Worm (Caenorhabditis elegans) whole organism, early embryonic: ENCODE results near the gene W10C4.1.

ENCODE experiments used
- B0310.2 ChIP-seq: sonication (generic microtip); optimal IDR thresholded peaks from 2 replicates; lab custom pipeline; 2016; ENCODE audit warnings: mild to moderate bottlenecking, missing genetic modification characterization, missing compliant biosample characterization
- F13C5.2 ChIP-seq: sonication (generic microtip); optimal IDR thresholded peaks from 2 replicates; lab custom pipeline; 2017; ENCODE audit warnings: mild to moderate bottlenecking, missing genetic modification characterization, inconsistent platforms, missing compliant biosample characterization
- aly-1 ChIP-seq: sonication (generic microtip); optimal IDR thresholded peaks from 2 replicates; lab custom pipeline; 2016; ENCODE audit warnings: missing genetic modification characterization, missing compliant biosample characterization
- ama-1 ChIP-seq: fragments of 150-350 bp; optimal IDR thresholded peaks from 2 replicates; lab custom pipeline; 2014
- ceh-13 ChIP-seq: fragments of 200-800 bp; sonication (Bioruptor generic); optimal IDR thresholded peaks from 2 replicates; lab custom pipeline; 2018; ENCODE audit warnings: mild to moderate bottlenecking, missing genetic modification characterization, missing compliant biosample characterization
- ceh-36 ChIP-seq: sonication (generic microtip); optimal IDR thresholded peaks from 2 replicates; lab custom pipeline; 2016; ENCODE audit warnings: missing genetic modification characterization, inconsistent platforms, missing compliant biosample characterization
- ets-7 ChIP-seq: sonication (generic microtip); optimal IDR thresholded peaks from 2 replicates; lab custom pipeline; 2016; ENCODE audit warnings: missing genotype, missing genetic modification characterization, missing compliant biosample characterization
- flt-1 ChIP-seq: fragments of 200-800 bp; sonication (Bioruptor generic); IDR thresholded peaks from 2 replicates; pipeline ENCODE4 v1.3.6; 2022; ENCODE audit warnings: missing genetic modification characterization, missing compliant biosample characterization
- hmbx-1 ChIP-seq: sonication (generic microtip); optimal IDR thresholded peaks from 2 replicates; lab custom pipeline; 2016; ENCODE audit warnings: mild to moderate bottlenecking, missing genetic modification characterization, missing compliant biosample characterization
- hmg-4 ChIP-seq: fragments of 200-800 bp; sonication (Bioruptor generic); optimal IDR thresholded peaks from 2 replicates; lab custom pipeline; 2018; ENCODE audit warnings: mild to moderate bottlenecking, missing genetic modification characterization, missing compliant biosample characterization
- hnd-1 ChIP-seq: sonication (generic microtip); optimal IDR thresholded peaks from 2 replicates; lab custom pipeline; 2016; ENCODE audit warnings: missing genetic modification characterization, missing compliant biosample characterization
- pes-1 ChIP-seq: fragments of 200-800 bp; sonication (Bioruptor generic); IDR thresholded peaks from 2 replicates; pipeline ENCODE4 v1.3.6; 2022; ENCODE audit warnings: missing genetic modification reagents, missing genetic modification characterization, missing compliant biosample characterization
- scrt-1 ChIP-seq: fragments of 200-800 bp; sonication (Bioruptor generic); IDR thresholded peaks from 2 replicates; pipeline ENCODE4 v1.3.6; 2022; ENCODE audit warnings: missing genetic modification characterization, missing compliant biosample characterization
- sea-1 ChIP-seq: fragments of 200-800 bp; sonication (Bioruptor generic); conservative IDR thresholded peaks from 2 replicates; pipeline ENCODE4 v1.3.6; 2022; ENCODE audit warnings: missing genetic modification characterization, missing compliant biosample characterization
- tbx-11 ChIP-seq: fragments of 200-800 bp; sonication (Bioruptor generic); IDR thresholded peaks from 2 replicates; pipeline ENCODE4 v1.3.6; 2022; ENCODE audit warnings: missing genetic modification characterization, missing compliant biosample characterization
- tbx-37 ChIP-seq: fragments of 200-800 bp; sonication (Bioruptor generic); conservative IDR thresholded peaks from 2 replicates; pipeline ENCODE4 v1.3.6; 2022; ENCODE audit warnings: missing genetic modification reagents, missing genetic modification characterization, missing compliant biosample characterization
- tra-4 ChIP-seq: sonication (generic microtip); optimal IDR thresholded peaks from 2 replicates; lab custom pipeline; 2017; ENCODE audit warnings: missing genetic modification characterization, missing compliant biosample characterization

W10C4.1 gene

ce11 chrIII:220368-220767, 13.4 kb upstream of the W10C4.1 start:
- TF ChIP-seq hmg-4 (GFP tag; lab: Kevin White, UChicago): no peak
- no peak for TF ChIP-seq hmbx-1 (tag; lab: Kevin White, UChicago)
- TF ChIP-seq F13C5.2 (tag; lab: Kevin White, UChicago): no peak
- TF ChIP-seq B0310.2 (tag; lab: Kevin White, UChicago): no peak

ce11 chrIII:211387-211786, 4.5 kb upstream of the W10C4.1 start:
- TF ChIP-seq scrt-1 (GFP tag; lab: Robert Waterston, UW): no peak
- TF ChIP-seq aly-1 (tag; lab: Kevin White, UChicago): no peak
- TF ChIP-seq hnd-1 (tag; lab: Kevin White, UChicago): no peak
- TF ChIP-seq ceh-13 (GFP tag; lab: Kevin White, UChicago): no peak
- no peak for TF ChIP-seq pes-1 (GFP tag; lab: Robert Waterston, UW)
- TF ChIP-seq tbx-11 (GFP tag; lab: Robert Waterston, UW): no peak
- no peak for TF ChIP-seq tra-4 (tag; lab: Kevin White, UChicago)

ce11 chrIII:209695-210091, 2.8 kb upstream of the W10C4.1 start, which contains the start of gene klp-20:
klp-20 (plus strand) TSS chrIII:209992.
- no peak for TF ChIP-seq ama-1 (lab: Kevin White, UChicago)
- TF ChIP-seq F13C5.2 (tag; lab: Kevin White, UChicago): no peak
- no peak for TF ChIP-seq B0310.2 (tag; lab: Kevin White, UChicago)
- TF ChIP-seq ets-7 (tag; lab: Kevin White, UChicago): no peak
- TF ChIP-seq flt-1 (GFP tag; lab: Robert Waterston, UW): no peak

ce11 chrIII:208793-209694, 2.1 kb upstream of the W10C4.1 start:
- TF ChIP-seq hnd-1 (tag; lab: Kevin White, UChicago) (no peak), B0310.2 (tag; lab: Kevin White, UChicago) (no peak), tbx-11 (GFP tag; lab: Robert Waterston, UW) (no peak), ceh-13 (GFP tag; lab: Kevin White, UChicago) (no peak), ets-7 (tag; lab: Kevin White, UChicago) (no peak), sea-1 (GFP tag; lab: Robert Waterston, UW) (no peak), hmg-4 (GFP tag; lab: Kevin White, UChicago) (no peak), hmbx-1 (tag; lab: Kevin White, UChicago) (no peak), tra-4 (tag; lab: Kevin White, UChicago) (no peak), F13C5.2 (tag; lab: Kevin White, UChicago) (no peak), ama-1 (lab: Kevin White, UChicago) (no peak), tbx-37 (GFP tag; lab: Robert Waterston, UW) (no peak)

- TF ChIP-seq hmg-4 (GFP tag; lab: Kevin White, UChicago): no peak
- TF ChIP-seq hmbx-1 (tag; lab: Kevin White, UChicago): no peak
- TF ChIP-seq flt-1 (GFP tag; lab: Robert Waterston, UW): no peak
- TF ChIP-seq aly-1 (tag; lab: Kevin White, UChicago): no peak
- TF ChIP-seq pes-1 (GFP tag; lab: Robert Waterston, UW): no peak
- no peak for TF ChIP-seq tra-4 (tag; lab: Kevin White, UChicago)
- TF ChIP-seq F13C5.2 (tag; lab: Kevin White, UChicago): no peak
- TF ChIP-seq hnd-1 (tag; lab: Kevin White, UChicago): no peak
- TF ChIP-seq tbx-37 (GFP tag; lab: Robert Waterston, UW): no peak
- TF ChIP-seq ceh-13 (GFP tag; lab: Kevin White, UChicago): no peak
Measured at ce11 chrIII:203953-204352, 3.0 kb downstream of the W10C4.1 start.

- no peak for TF ChIP-seq tbx-11 (GFP tag; lab: Robert Waterston, UW)
- TF ChIP-seq B0310.2 (tag; lab: Kevin White, UChicago): no peak
- TF ChIP-seq hmbx-1 (tag; lab: Kevin White, UChicago): no peak
Measured at ce11 chrIII:194160-194559, 12.8 kb downstream of the W10C4.1 start, which contains the start of gene F40G9.17. F40G9.17 (plus strand) TSS chrIII:194460.

- TF ChIP-seq ceh-36 (tag; lab: Kevin White, UChicago): no peak
- TF ChIP-seq tra-4 (tag; lab: Kevin White, UChicago): no peak
- no peak for TF ChIP-seq F13C5.2 (tag; lab: Kevin White, UChicago)
- TF ChIP-seq tbx-11 (GFP tag; lab: Robert Waterston, UW): no peak
- TF ChIP-seq sea-1 (GFP tag; lab: Robert Waterston, UW): no peak
- no peak for TF ChIP-seq hmbx-1 (tag; lab: Kevin White, UChicago)
- no peak for TF ChIP-seq ets-7 (tag; lab: Kevin White, UChicago)
- TF ChIP-seq scrt-1 (GFP tag; lab: Robert Waterston, UW): no peak
Measured at ce11 chrIII:191803-192202, 15.1 kb downstream of the W10C4.1 start, which contains the start of gene sec-20. sec-20 (plus strand) TSS chrIII:192103.

- TF ChIP-seq hmbx-1 (tag; lab: Kevin White, UChicago): no peak
- no peak for TF ChIP-seq scrt-1 (GFP tag; lab: Robert Waterston, UW)
- TF ChIP-seq tbx-11 (GFP tag; lab: Robert Waterston, UW): no peak
- TF ChIP-seq flt-1 (GFP tag; lab: Robert Waterston, UW): no peak
- TF ChIP-seq ama-1 (lab: Kevin White, UChicago): no peak
- no peak for TF ChIP-seq B0310.2 (tag; lab: Kevin White, UChicago)
- TF ChIP-seq sea-1 (GFP tag; lab: Robert Waterston, UW): no peak
- no peak for TF ChIP-seq aly-1 (tag; lab: Kevin White, UChicago)
- no peak for TF ChIP-seq ets-7 (tag; lab: Kevin White, UChicago)
- TF ChIP-seq ceh-36 (tag; lab: Kevin White, UChicago): no peak
- no peak for TF ChIP-seq tbx-37 (GFP tag; lab: Robert Waterston, UW)
- no peak for TF ChIP-seq hmg-4 (GFP tag; lab: Kevin White, UChicago)
- TF ChIP-seq ceh-13 (GFP tag; lab: Kevin White, UChicago): no peak
- no peak for TF ChIP-seq F13C5.2 (tag; lab: Kevin White, UChicago)
- no peak for TF ChIP-seq tra-4 (tag; lab: Kevin White, UChicago)
- no peak for TF ChIP-seq pes-1 (GFP tag; lab: Robert Waterston, UW)
Measured at ce11 chrIII:190686-191085, 16.2 kb downstream of the W10C4.1 start, which contains the start of gene cox-17. cox-17 (plus strand) TSS chrIII:190986.
